Worm (Caenorhabditis elegans) whole organism, mixed stage, embryonic: Measurements from ENCODE around the gene Y47D7A.3.

Experiments
- blmp-1 ChIP-seq: fragments of 150-350 bp; optimal IDR thresholded peaks from 2 replicates; lab custom pipeline; 2014; ENCODE audit warnings: missing biosample characterization, missing genetic modification characterization
- elt-3 ChIP-seq: fragments of 150-350 bp; optimal IDR thresholded peaks from 2 replicates; lab custom pipeline; 2014; ENCODE audit warnings: missing biosample characterization, missing genetic modification characterization
- lsy-2 ChIP-seq: fragments of 150-350 bp; optimal IDR thresholded peaks from 2 replicates; lab custom pipeline; 2014; ENCODE audit warnings: missing biosample characterization, missing genetic modification characterization
- pha-4 ChIP-seq: fragments of 150-350 bp; optimal IDR thresholded peaks from 2 replicates; lab custom pipeline; 2018; ENCODE audit warnings: missing biosample characterization, missing genetic modification reagents, missing genetic modification characterization
- snpc-4 ChIP-seq: fragments of 150-350 bp; optimal IDR thresholded peaks from 2 replicates; lab custom pipeline; 2014; ENCODE audit warnings: missing biosample characterization, missing genetic modification characterization

DNA sequence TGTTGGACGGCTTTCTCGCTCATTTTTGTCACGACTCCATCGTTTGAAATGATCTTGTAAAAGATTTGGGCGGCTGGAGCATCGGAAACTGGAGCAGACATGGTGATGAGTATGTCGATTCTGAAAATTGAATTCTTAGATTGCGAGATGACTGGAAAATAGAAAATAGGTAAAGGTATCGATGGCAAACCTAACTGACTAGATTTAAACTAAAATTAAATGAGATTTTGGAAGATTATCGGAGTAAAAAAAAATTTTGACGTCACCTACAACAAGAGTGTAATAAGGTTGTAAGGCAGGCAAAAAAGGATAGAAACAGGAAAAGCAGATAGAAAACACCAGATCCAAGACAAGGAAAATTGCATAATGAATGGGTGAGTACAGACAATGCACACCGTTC is 10.7 kb downstream of the Y47D7A.3 start, which contains the start of gene skr-14:
- TF ChIP-seq lsy-2 (tag; lab: Kevin White, UChicago): no peak
- no peak for TF ChIP-seq blmp-1 (tag; lab: Kevin White, UChicago)
- no peak for TF ChIP-seq pha-4 (tag; lab: Kevin White, UChicago)
- TF ChIP-seq elt-3 (tag; lab: Kevin White, UChicago): no peak
- TF ChIP-seq snpc-4: no peak
